Fruit fly (Drosophila melanogaster) whole organism, wandering third instar larva: ENCODE results near the gene Gale.
A peak's percentile ranks its signal among the peaks of the same experiment; 100 is the strongest.

ENCODE experiments used
- Abd-B ChIP-seq: fragments of >200 bp; optimal IDR thresholded peaks from 2 replicates; lab custom pipeline; 2017; ENCODE audit warnings: missing biosample characterization, missing genetic modification characterization
- CG32264 ChIP-seq: fragments of 200-800 bp; sonication (Bioruptor generic); optimal IDR thresholded peaks from 2 replicates; lab custom pipeline; 2016; ENCODE audit warnings: missing biosample characterization, missing genetic modification characterization
- CG9705 ChIP-seq: fragments of 200-800 bp; sonication (Bioruptor generic); optimal IDR thresholded peaks from 2 replicates; lab custom pipeline; 2018; ENCODE audit warnings: missing biosample characterization, mild to moderate bottlenecking, missing genetic modification characterization
- CrebA ChIP-seq: fragments of 200-800 bp; sonication (Bioruptor generic); optimal IDR thresholded peaks from 2 replicates; lab custom pipeline; 2016; ENCODE audit warnings: missing biosample characterization, mild to moderate bottlenecking, missing genetic modification characterization, borderline replicate concordance
- Dfd ChIP-seq: fragments of >200 bp; optimal IDR thresholded peaks from 2 replicates; lab custom pipeline; 2017; ENCODE audit warnings: missing biosample characterization, missing genetic modification characterization
- Dif ChIP-seq: fragments of 200-275, 200-300 bp; sonication (Bioruptor generic); optimal IDR thresholded peaks from 2 replicates; lab custom pipeline; 2018; ENCODE audit warnings: missing biosample characterization, missing genetic modification characterization; ENCODE audit not compliant: partially characterized antibody
- GATAd ChIP-seq: sonication (Bioruptor generic); optimal IDR thresholded peaks from 2 replicates; lab custom pipeline; 2016; ENCODE audit warnings: missing biosample characterization, missing genetic modification characterization
- HLH106 ChIP-seq: fragments of 200-800 bp; optimal IDR thresholded peaks from 3 replicates; lab custom pipeline; 2019; ENCODE audit warnings: missing biosample characterization, mild to moderate bottlenecking, missing genetic modification characterization, moderate library complexity
- Hnf4 ChIP-seq: fragments of 200-800 bp; sonication (Bioruptor generic); optimal IDR thresholded peaks from 2 replicates; lab custom pipeline; 2016; ENCODE audit warnings: missing biosample characterization, mild to moderate bottlenecking, missing genetic modification characterization
- Hr78 ChIP-seq: fragments of >200 bp; optimal IDR thresholded peaks from 2 replicates; lab custom pipeline; 2017; ENCODE audit warnings: missing biosample characterization, missing genetic modification characterization
- Jra ChIP-seq: sonication (Bioruptor generic); optimal IDR thresholded peaks from 2 replicates; lab custom pipeline; 2016; ENCODE audit warnings: missing biosample characterization, missing genetic modification characterization
- Mio ChIP-seq: sonication (Bioruptor generic); optimal IDR thresholded peaks from 2 replicates; lab custom pipeline; 2016; ENCODE audit warnings: missing biosample characterization, missing genetic modification characterization
- Myc ChIP-seq: fragments of >200 bp; optimal IDR thresholded peaks from 2 replicates; lab custom pipeline; 2017
- N ChIP-seq: fragments of >200 bp; optimal IDR thresholded peaks from 2 replicates; lab custom pipeline; 2018; ENCODE audit warnings: missing biosample characterization, missing external identifiers, missing genetic modification characterization
- OdsH ChIP-seq: fragments of 200-800 bp; sonication (Bioruptor generic); optimal IDR thresholded peaks from 2 replicates; lab custom pipeline; 2016; ENCODE audit warnings: missing biosample characterization, mild to moderate bottlenecking, missing genetic modification characterization
- Rel ChIP-seq, 2 experiments: fragments of 200-800 bp; sonication (Bioruptor generic) in 1 of 2; optimal IDR thresholded peaks; 2 replicates in 1 of 2; 3 replicates in 1 of 2; lab custom pipeline; 2016 to 2019; ENCODE audit warnings: mild to moderate bottlenecking in 2 of 2, missing biosample characterization in 2 of 2, missing genetic modification characterization in 2 of 2, moderate library complexity in 1 of 2
- Sp1 ChIP-seq: fragments of 200-800 bp; sonication (Bioruptor generic); optimal IDR thresholded peaks from 3 replicates; lab custom pipeline; 2019; ENCODE audit warnings: missing biosample characterization, mild to moderate bottlenecking, missing genetic modification characterization, moderate library complexity
- Vsx2 ChIP-seq: fragments of 200-300, 225-300 bp; sonication (Bioruptor generic); optimal IDR thresholded peaks from 2 replicates; lab custom pipeline; 2018; ENCODE audit warnings: missing biosample characterization, missing genetic modification characterization; ENCODE audit not compliant: partially characterized antibody
- br ChIP-seq: fragments of 200-800 bp; sonication (Bioruptor generic); optimal IDR thresholded peaks from 2 replicates; lab custom pipeline; 2016; ENCODE audit warnings: missing biosample characterization, missing genetic modification characterization
- brk ChIP-seq: fragments of 200-800 bp; sonication (Bioruptor generic); optimal IDR thresholded peaks from 2 replicates; lab custom pipeline; 2016; ENCODE audit warnings: missing biosample characterization, mild to moderate bottlenecking, missing genetic modification characterization
- dl ChIP-seq, 2 experiments: fragments of 175-275, 200-275 bp in 1 of 2; fragments of 200-275 bp in 1 of 2; sonication (Bioruptor generic); optimal IDR thresholded peaks; lab custom pipeline; 2018; ENCODE audit warnings: mild to moderate bottlenecking in 2 of 2, missing biosample characterization in 2 of 2, missing genetic modification characterization in 2 of 2, moderate library complexity in 2 of 2; ENCODE audit not compliant: partially characterized antibody in 2 of 2, insufficient read depth in 1 of 2
- dmrt93B ChIP-seq: fragments of 200-800 bp; sonication (Bioruptor generic); optimal IDR thresholded peaks from 2 replicates; lab custom pipeline; 2018; ENCODE audit warnings: missing biosample characterization, mild to moderate bottlenecking, missing genetic modification characterization
- dsf ChIP-seq: sonication (Bioruptor generic); optimal IDR thresholded peaks from 2 replicates; lab custom pipeline; 2016; ENCODE audit warnings: missing biosample characterization, missing genetic modification characterization, borderline replicate concordance
- ey ChIP-seq: fragments of 200-800 bp; sonication (Bioruptor generic); optimal IDR thresholded peaks from 2 replicates; lab custom pipeline; 2016; ENCODE audit warnings: missing biosample characterization, missing genetic modification characterization
- foxo ChIP-seq, 2 experiments: fragments of 200-800 bp; sonication (Bioruptor generic); optimal IDR thresholded peaks; 2 replicates in 1 of 2; 3 replicates in 1 of 2; lab custom pipeline; 2016 to 2017; ENCODE audit warnings: missing biosample characterization in 2 of 2, missing genetic modification characterization in 2 of 2
- fru ChIP-seq: fragments of 200-800 bp; sonication (Bioruptor generic); optimal IDR thresholded peaks from 3 replicates; lab custom pipeline; 2016; ENCODE audit warnings: missing biosample characterization, mild to moderate bottlenecking, missing genetic modification characterization
- h ChIP-seq: fragments of 200-800 bp; sonication (Bioruptor generic); optimal IDR thresholded peaks from 3 replicates; lab custom pipeline; 2016; ENCODE audit warnings: missing biosample characterization, mild to moderate bottlenecking, missing genetic modification characterization
- jim ChIP-seq: fragments of 175-275, 200-325 bp; sonication (Bioruptor generic); optimal IDR thresholded peaks from 2 replicates; lab custom pipeline; 2016; ENCODE audit warnings: missing biosample characterization, mild to moderate bottlenecking, missing genetic modification characterization
- lola ChIP-seq: fragments of >200 bp; optimal IDR thresholded peaks from 2 replicates; lab custom pipeline; 2017; ENCODE audit warnings: missing biosample characterization, missing genetic modification characterization
- pan ChIP-seq: fragments of >200 bp; optimal IDR thresholded peaks from 2 replicates; lab custom pipeline; 2017
- psq ChIP-seq: fragments of 200-800 bp; sonication (Bioruptor generic); optimal IDR thresholded peaks from 3 replicates; lab custom pipeline; 2017; ENCODE audit warnings: missing biosample characterization, mild to moderate bottlenecking, missing genetic modification characterization, moderate library complexity
- rgr ChIP-seq: fragments of 200-800 bp; sonication (Bioruptor generic); optimal IDR thresholded peaks from 3 replicates; lab custom pipeline; 2016; ENCODE audit warnings: missing biosample characterization, mild to moderate bottlenecking, missing genetic modification characterization
- sv ChIP-seq: fragments of 200-800 bp; sonication (Bioruptor generic); optimal IDR thresholded peaks from 3 replicates; lab custom pipeline; 2016; ENCODE audit warnings: missing biosample characterization, missing genetic modification characterization
- tai ChIP-seq: sonication (Bioruptor generic); optimal IDR thresholded peaks from 2 replicates; lab custom pipeline; 2016; ENCODE audit warnings: missing biosample characterization, missing genetic modification characterization
- usp ChIP-seq: fragments of >200 bp; optimal IDR thresholded peaks from 2 replicates; lab custom pipeline; 2017; ENCODE audit warnings: missing biosample characterization, missing genetic modification characterization
- woc ChIP-seq: sonication (Bioruptor generic); optimal IDR thresholded peaks from 2 replicates; lab custom pipeline; 2016; ENCODE audit warnings: missing biosample characterization, mild to moderate bottlenecking, missing genetic modification characterization

Gene Gale

DNA sequence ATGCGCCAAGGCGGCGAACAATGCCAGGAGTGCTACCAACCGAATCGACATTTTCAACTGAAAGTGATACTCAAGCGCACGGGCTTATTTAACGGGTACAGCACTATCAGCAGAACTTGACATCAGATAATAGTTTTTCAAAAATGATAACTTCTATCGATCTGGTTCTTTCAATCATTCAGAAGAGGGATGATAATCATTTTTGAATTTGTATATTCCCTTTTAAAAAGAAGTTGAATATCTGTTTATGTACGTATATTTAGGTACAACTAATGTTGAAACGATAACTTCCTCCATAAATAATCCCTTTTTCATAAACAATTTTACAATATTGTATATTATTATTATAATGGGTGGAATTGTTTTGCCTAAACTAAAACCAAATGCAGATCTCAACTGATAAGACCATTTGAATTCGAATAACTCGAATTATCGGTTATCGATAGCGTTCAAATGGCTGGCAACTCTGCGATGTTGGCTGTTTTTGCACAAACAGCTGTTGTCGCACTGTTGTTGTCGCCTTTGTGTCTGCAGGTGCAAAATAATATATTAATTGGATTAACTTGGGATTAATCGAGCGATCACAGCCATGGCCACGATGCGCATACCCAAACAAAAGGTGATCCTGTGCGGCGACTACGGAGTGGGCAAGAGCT is 41.8 kb downstream of the Gale start, which contains the start of the genes CG32483 and RabX6:
Gene CG32483, minus strand, starts transcription at position 51 of the 656 bp plus-strand sequence.
Gene RabX6, plus strand, starts transcription at position 487 of the 656 bp plus-strand sequence.
- TF ChIP-seq OdsH (GFP tag; lab: Kevin White, UChicago) (no peak), Myc (lab: Kevin White, UChicago) (no peak), N (GFP tag; lab: Kevin White, UChicago) (no peak), GATAd (GFP tag; lab: Kevin White, UChicago) (no peak), Sp1 (GFP tag; lab: Kevin White, UChicago) (no peak), CG32264 (GFP tag; lab: Kevin White, UChicago) (no peak), Jra (GFP tag; lab: Kevin White, UChicago) (no peak), h (GFP tag; lab: Kevin White, UChicago) (no peak), fru (no peak), Dfd (GFP tag; lab: Kevin White, UChicago) (no peak), sv (GFP tag; lab: Kevin White, UChicago) (no peak), Vsx2 (no peak), dl (GFP tag; optimal IDR thresholded peaks at IDR 0.05; lab: Kevin White, UChicago; ENCODE audit: insufficient read depth in 1 of 2, partially characterized antibody in 2 of 2) (no peak), HLH106 (no peak)

DNA sequence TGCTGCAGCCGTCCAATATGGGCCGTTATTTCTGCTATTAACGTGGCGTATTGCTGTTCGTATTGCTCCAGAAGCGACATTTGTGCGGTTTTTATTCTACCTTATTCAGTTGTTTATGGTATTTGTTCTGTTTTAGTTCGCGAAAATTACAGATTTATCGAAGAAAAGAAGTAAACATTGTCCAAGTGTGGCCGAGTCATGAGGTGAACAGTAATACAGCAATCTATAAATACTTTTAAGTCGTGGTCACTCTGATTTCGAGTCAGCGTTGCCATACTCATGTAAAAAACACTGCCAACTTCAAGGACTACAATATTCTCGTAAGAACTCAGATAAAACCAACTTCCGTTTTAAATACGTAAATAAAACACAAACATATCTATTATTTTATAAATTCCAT is 44.3 kb downstream of the Gale start, which contains the start of gene Vti1a:
Gene Vti1a, minus strand, starts transcription at position 221 of the 400 bp plus-strand sequence.
- no peak for TF ChIP-seq Hnf4
- TF ChIP-seq Rel (GFP tag; optimal IDR thresholded peaks at IDR 0.05; lab: Kevin White, UChicago): no peak
- peak; percentile 31 for TF ChIP-seq Rel (tag; optimal IDR thresholded peaks at IDR 0.05; lab: Kevin White, UChicago)
- no peak for TF ChIP-seq dsf
- TF ChIP-seq pan: no peak
- TF ChIP-seq Dfd (GFP tag; lab: Kevin White, UChicago): no peak

DNA sequence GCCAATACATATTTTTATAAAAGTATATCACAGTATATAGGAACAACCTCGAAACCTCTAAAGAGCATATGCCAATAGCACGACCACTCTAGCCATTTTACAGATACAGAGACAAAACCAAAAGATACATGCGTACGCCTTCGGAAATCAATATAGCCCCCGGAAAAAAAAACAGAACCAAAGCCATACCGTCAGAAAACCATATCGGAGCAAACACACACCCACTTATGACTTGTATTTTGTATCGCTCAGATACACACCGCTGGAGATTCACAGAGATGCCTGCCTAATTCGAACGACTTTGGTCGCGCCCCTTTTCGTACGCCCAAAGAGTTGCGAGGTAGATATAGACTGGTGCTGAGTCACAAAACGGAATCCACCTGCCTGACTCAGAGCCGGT is 47.2 kb downstream of the Gale start:
- TF ChIP-seq psq (GFP tag; lab: Kevin White, UChicago): no peak
- no peak for TF ChIP-seq N (GFP tag; lab: Kevin White, UChicago)
- TF ChIP-seq Hr78 (GFP tag; lab: Kevin White, UChicago): no peak
- no peak for TF ChIP-seq Mio
- no peak for TF ChIP-seq Dfd (GFP tag; lab: Kevin White, UChicago)
- no peak for TF ChIP-seq lola (GFP tag; lab: Kevin White, UChicago)
- TF ChIP-seq usp: no peak
- TF ChIP-seq foxo (GFP tag; optimal IDR thresholded peaks at IDR 0.05; lab: Kevin White, UChicago): no peak
- TF ChIP-seq tai (GFP tag; lab: Kevin White, UChicago): no peak
- no peak for TF ChIP-seq CG9705 (GFP tag; lab: Kevin White, UChicago)
- TF ChIP-seq rgr: no peak
- TF ChIP-seq Abd-B (GFP tag; lab: Kevin White, UChicago): no peak
- no peak for TF ChIP-seq OdsH (GFP tag; lab: Kevin White, UChicago)
- no peak for TF ChIP-seq Dif (GFP tag; lab: Kevin White, UChicago)
- no peak for TF ChIP-seq Rel (GFP tag; optimal IDR thresholded peaks at IDR 0.05; lab: Kevin White, UChicago)
- TF ChIP-seq Rel (tag; optimal IDR thresholded peaks at IDR 0.05; lab: Kevin White, UChicago): no peak
- no peak for TF ChIP-seq Sp1 (GFP tag; lab: Kevin White, UChicago)
- TF ChIP-seq fru: no peak
- no peak for TF ChIP-seq dmrt93B (GFP tag; lab: Kevin White, UChicago)

DNA sequence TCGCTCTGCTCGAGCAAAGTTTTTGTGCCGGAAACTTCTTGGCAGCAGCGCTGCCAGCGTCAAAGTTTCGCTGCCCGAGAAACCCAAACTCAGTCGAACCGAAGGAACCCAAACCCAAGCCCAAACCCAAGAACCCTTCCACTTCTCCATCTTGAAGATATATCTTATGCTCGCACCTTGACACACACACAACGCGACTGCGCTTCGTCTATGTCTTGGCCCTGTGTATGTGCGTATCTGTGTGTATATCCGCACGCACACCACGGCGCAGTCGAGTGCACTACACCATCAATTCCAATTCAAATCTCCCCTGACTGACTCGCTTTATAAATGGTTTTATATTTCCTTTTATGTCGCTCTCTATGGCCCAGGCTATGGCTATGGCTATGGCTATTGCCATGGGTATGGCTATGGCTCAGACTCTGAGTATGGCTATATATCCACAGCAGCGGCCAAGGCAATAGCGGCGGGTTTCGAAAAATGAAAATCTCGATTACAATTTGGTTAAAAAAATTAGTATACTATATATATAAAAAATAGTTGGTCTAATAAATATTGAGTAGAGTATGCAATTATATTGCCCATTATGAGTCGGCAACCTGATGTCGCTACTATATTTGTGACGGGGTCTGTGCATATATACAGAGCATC is 48.2 kb downstream of the Gale start:
- TF ChIP-seq lola (GFP tag; lab: Kevin White, UChicago) (no peak), dmrt93B (GFP tag; lab: Kevin White, UChicago) (peak; percentile 83), tai (GFP tag; lab: Kevin White, UChicago) (no peak), woc (peak; percentile 65), dsf (peak; percentile 9), Dif (GFP tag; lab: Kevin White, UChicago) (no peak), ey (GFP tag; lab: Kevin White, UChicago) (peak; percentile 71), usp (no peak), CG9705 (GFP tag; lab: Kevin White, UChicago) (peak; percentile 67), OdsH (GFP tag; lab: Kevin White, UChicago) (peak; percentile 84), Vsx2 (no peak), Mio (no peak), fru (peak; percentile 79), Myc (lab: Kevin White, UChicago) (no peak), Abd-B (GFP tag; lab: Kevin White, UChicago) (no peak), Sp1 (GFP tag; lab: Kevin White, UChicago) (peak; percentile 88), psq (GFP tag; lab: Kevin White, UChicago) (peak; percentile 82), dl (GFP tag; optimal IDR thresholded peaks at IDR 0.05; lab: Kevin White, UChicago; ENCODE audit: insufficient read depth in 1 of 2, partially characterized antibody in 2 of 2) (no peak), CrebA (GFP tag; lab: Kevin White, UChicago) (no peak), Hnf4 (no peak), Jra (GFP tag; lab: Kevin White, UChicago) (peak; percentile 37), jim (GFP tag; lab: Kevin White, UChicago) (no peak), sv (GFP tag; lab: Kevin White, UChicago) (peak; percentile 86), HLH106 (peak; percentile 90), rgr (peak; percentile 85), Rel (GFP tag; optimal IDR thresholded peaks at IDR 0.05; lab: Kevin White, UChicago) (peak; percentile 82), Rel (tag; optimal IDR thresholded peaks at IDR 0.05; lab: Kevin White, UChicago) (no peak), br (GFP tag; lab: Kevin White, UChicago) (peak; percentile 67), Hr78 (GFP tag; lab: Kevin White, UChicago) (no peak), GATAd (GFP tag; lab: Kevin White, UChicago) (no peak), pan (no peak), h (GFP tag; lab: Kevin White, UChicago) (peak; percentile 92), brk (GFP tag; lab: Kevin White, UChicago) (no peak), Dfd (GFP tag; lab: Kevin White, UChicago) (no peak)
